Fruit fly (Drosophila melanogaster): ENCODE results near the gene CG5877.

The CG5877 gene

DNA sequence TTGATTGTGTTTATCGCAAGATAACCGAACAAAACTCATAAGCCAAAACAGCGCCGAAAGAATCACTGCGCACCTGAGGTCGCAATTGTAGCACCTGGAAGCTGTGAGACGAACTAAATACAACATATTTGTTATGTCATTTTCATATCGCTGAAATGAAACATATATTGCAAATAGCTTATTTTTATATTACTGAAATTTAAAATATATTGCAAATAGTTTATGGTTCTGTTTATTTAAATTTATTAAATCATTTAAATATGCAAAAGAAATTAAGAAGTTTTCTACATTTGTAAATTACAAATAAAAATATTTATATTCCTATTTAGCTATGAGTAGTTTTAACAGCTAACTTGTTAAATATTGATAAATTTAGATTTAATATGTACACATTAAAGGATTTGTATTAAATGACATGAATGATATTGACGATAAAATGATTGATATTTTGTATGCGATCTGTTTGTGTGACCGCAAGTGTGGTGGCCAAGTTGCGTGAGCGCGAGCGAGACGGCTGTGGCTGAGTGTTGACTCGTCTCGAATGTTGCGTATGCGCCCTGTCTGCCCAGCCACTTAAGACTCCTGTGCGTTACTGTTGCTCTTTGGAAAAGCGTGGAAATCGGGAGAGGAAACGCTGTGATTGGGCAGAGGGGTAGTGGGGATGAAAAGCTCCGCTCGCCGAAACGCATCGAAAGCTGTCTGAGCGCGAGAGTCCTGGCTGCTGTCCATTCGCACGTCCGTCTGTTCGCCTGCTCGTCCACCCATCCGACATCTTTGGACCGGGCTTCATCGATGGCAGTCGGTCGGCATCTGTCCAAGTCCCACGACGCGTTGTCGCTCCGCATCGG lies 4.4 kb downstream of the CG5877 start, which contains the start of gene gce (continued):
- TF ChIP-seq CG15479 (GFP tag; optimal IDR thresholded peaks at IDR 0.05) (no peak), CG4854 (GFP tag; optimal IDR thresholded peaks at IDR 0.05) (no peak), CG8359 (GFP tag; optimal IDR thresholded peaks at IDR 0.05; ENCODE audit: borderline replicate concordance) (no peak), Rx (GFP tag; IDR thresholded peaks at IDR 0.05) (no peak), CG17385 (GFP tag; optimal IDR thresholded peaks at IDR 0.05) (peak; percentile 65), mld (GFP tag; IDR thresholded peaks at IDR 0.05; ENCODE audit: partially characterized antibody) (no peak), CG1832 (GFP tag; optimal IDR thresholded peaks at IDR 0.05) (peak; percentile 40), amos (GFP tag; IDR thresholded peaks at IDR 0.05; ENCODE audit: partially characterized antibody) (no peak; the same call in 1 of the 2 replicates), CG6765 (GFP tag; optimal IDR thresholded peaks at IDR 0.05) (peak; percentile 48), NC2α (GFP tag; optimal IDR thresholded peaks at IDR 0.05) (no peak), Asciz (GFP tag; optimal IDR thresholded peaks at IDR 0.05) (peak; percentile 21), CG5180 (GFP tag; optimal IDR thresholded peaks at IDR 0.05) (peak; percentile 13), h (optimal IDR thresholded peaks at IDR 0.05) (no peak), CG12299 (tag; optimal IDR thresholded peaks at IDR 0.05) (no peak), Jarid2 (GFP tag; optimal IDR thresholded peaks at IDR 0.05) (peak; percentile 19), CG7372 (GFP tag; IDR thresholded peaks at IDR 0.05) (peak; percentile 64), Ada2b (GFP tag; IDR thresholded peaks at IDR 0.05) (peak; percentile 8; the same call in 1 of the 2 replicates), dysf (GFP tag; IDR thresholded peaks at IDR 0.05) (peak; percentile 71; the same call in 2 of the 3 replicates), CkIIα-i1 (GFP tag; IDR thresholded peaks at IDR 0.05) (no peak), gt (GFP tag; IDR thresholded peaks at IDR 0.05) (no peak), CG11696 (GFP tag; IDR thresholded peaks at IDR 0.05) (peak; percentile 71), CG2712 (tag; optimal IDR thresholded peaks at IDR 0.05) (peak; percentile 60), Ravus (GFP tag; IDR thresholded peaks at IDR 0.05) (no peak), org-1 (GFP tag; optimal IDR thresholded peaks at IDR 0.05) (peak; percentile 47), twi (tag; optimal IDR thresholded peaks at IDR 0.05) (no peak), Hmr (GFP tag; optimal IDR thresholded peaks at IDR 0.05) (peak; percentile 62), CG9215 (GFP tag; IDR thresholded peaks at IDR 0.05) (peak; percentile 34), Mrtf (GFP tag; IDR thresholded peaks at IDR 0.05) (peak; percentile 5; the same call in 1 of the 3 replicates), ken (GFP tag; IDR thresholded peaks at IDR 0.05) (no peak), vvl (GFP tag; IDR thresholded peaks at IDR 0.05) (peak; percentile 38), nom (GFP tag; optimal IDR thresholded peaks at IDR 0.05) (no peak), Meics (GFP tag; optimal IDR thresholded peaks at IDR 0.05) (peak; percentile 77), bsh (GFP tag; optimal IDR thresholded peaks at IDR 0.05) (no peak), az2 (GFP tag; optimal IDR thresholded peaks at IDR 0.05) (no peak), trem (tag; optimal IDR thresholded peaks at IDR 0.05) (peak; percentile 11), Dll (GFP tag; IDR thresholded peaks at IDR 0.05; ENCODE audit: partially characterized antibody) (no peak), CG11093 (GFP tag; IDR thresholded peaks at IDR 0.05) (0 out of 3 replicates have a peak, but pooled peaks have one; percentile 15), tap (tag; optimal IDR thresholded peaks at IDR 0.05) (peak; percentile 16), CG10267 (tag; optimal IDR thresholded peaks at IDR 0.05) (peak; percentile 44), gcm2 (GFP tag; optimal IDR thresholded peaks at IDR 0.05) (no peak), zfh1 (GFP tag; IDR thresholded peaks at IDR 0.05) (no peak), CG9437 (GFP tag; optimal IDR thresholded peaks at IDR 0.05) (peak; percentile 73), CG3995 (GFP tag; optimal IDR thresholded peaks at IDR 0.05) (no peak), CG10654 (GFP tag; optimal IDR thresholded peaks at IDR 0.05) (peak; percentile 19), Myb (GFP tag; optimal IDR thresholded peaks at IDR 0.05) (no peak), gem (tag; optimal IDR thresholded peaks at IDR 0.05) (peak; percentile 78), ems (GFP tag; optimal IDR thresholded peaks at IDR 0.05) (no peak), CG13424 (tag; optimal IDR thresholded peaks at IDR 0.05) (peak; percentile 68), CG16863 (GFP tag; optimal IDR thresholded peaks at IDR 0.05) (no peak)

All from whole organism, embryonic.